Fruit fly (Drosophila melanogaster): Measurements from ENCODE around the gene TSG101.

The TSG101 gene

dm6 chr3L:16872487-16872955, 30.4 kb downstream of the TSG101 start (continued):
- TF ChIP-seq CG12769 (tag; optimal IDR thresholded peaks at IDR 0.05): peak; percentile 63
- TF ChIP-seq Usf (GFP tag; optimal IDR thresholded peaks at IDR 0.05): peak; percentile 39
- peak; percentile 47; the same call in 1 of the 2 replicates for TF ChIP-seq CG31224 (GFP tag; IDR thresholded peaks at IDR 0.05)
- no peak for TF ChIP-seq Tbp (GFP tag; optimal IDR thresholded peaks at IDR 0.05)
- peak; percentile 38 for TF ChIP-seq CG33557 (GFP tag; optimal IDR thresholded peaks at IDR 0.05)
- TF ChIP-seq tio (GFP tag; optimal IDR thresholded peaks at IDR 0.05): peak; percentile 75
- TF ChIP-seq CG17361 (GFP tag; IDR thresholded peaks at IDR 0.05): peak; percentile 76
- no peak for TF ChIP-seq ap (GFP tag; IDR thresholded peaks at IDR 0.05)
- TF ChIP-seq Camta (GFP tag; optimal IDR thresholded peaks at IDR 0.05): peak; percentile 27
- peak; percentile 17 for TF ChIP-seq her (GFP tag; optimal IDR thresholded peaks at IDR 0.05)
- peak; percentile 34 for TF ChIP-seq CG1602 (GFP tag; optimal IDR thresholded peaks at IDR 0.05)
- peak; percentile 50 for TF ChIP-seq CG6254 (GFP tag; optimal IDR thresholded peaks at IDR 0.05)
- TF ChIP-seq twi (tag; optimal IDR thresholded peaks at IDR 0.05): peak; percentile 54
- TF ChIP-seq Nf-YC (tag; optimal IDR thresholded peaks at IDR 0.05): peak; percentile 60
- peak; percentile 83 for TF ChIP-seq Hmr (GFP tag; optimal IDR thresholded peaks at IDR 0.05)
- TF ChIP-seq Sox102F (GFP tag; optimal IDR thresholded peaks at IDR 0.05): peak; percentile 81
- peak; percentile 56 for TF ChIP-seq zfh2 (GFP tag; optimal IDR thresholded peaks at IDR 0.05)
- peak; percentile 64 for TF ChIP-seq ind (GFP tag; optimal IDR thresholded peaks at IDR 0.05)
- TF ChIP-seq CG7556 (GFP tag; optimal IDR thresholded peaks at IDR 0.05): peak; percentile 87
- peak; percentile 12 for TF ChIP-seq CG8944 (GFP tag; optimal IDR thresholded peaks at IDR 0.05)
- peak; percentile 20 for TF ChIP-seq CG10543 (GFP tag; optimal IDR thresholded peaks at IDR 0.05)
- TF ChIP-seq B-H1 (GFP tag; IDR thresholded peaks at IDR 0.05): peak; percentile 21; the same call in 1 of the 3 replicates
- TF ChIP-seq Rx (GFP tag; IDR thresholded peaks at IDR 0.05): peak; percentile 37; the same call in 1 of the 2 replicates
- peak; percentile 33 for TF ChIP-seq cg (GFP tag; optimal IDR thresholded peaks at IDR 0.05)
- TF ChIP-seq Hsf (GFP tag; optimal IDR thresholded peaks at IDR 0.05): peak; percentile 75
- no peak for TF ChIP-seq CG16813 (GFP tag; IDR thresholded peaks at IDR 0.05; ENCODE audit: partially characterized antibody)
- peak; percentile 81 for TF ChIP-seq nau (GFP tag; optimal IDR thresholded peaks at IDR 0.05)
- TF ChIP-seq Hr3 (GFP tag; optimal IDR thresholded peaks at IDR 0.05): peak; percentile 48
- peak; percentile 75 for TF ChIP-seq salm (tag; optimal IDR thresholded peaks at IDR 0.05)
- TF ChIP-seq Kr (GFP tag; optimal IDR thresholded peaks at IDR 0.05): no peak
- peak; percentile 67 for TF ChIP-seq gcm (GFP tag; optimal IDR thresholded peaks at IDR 0.05)
- peak; percentile 47 for TF ChIP-seq CG6813 (GFP tag; optimal IDR thresholded peaks at IDR 0.05)
- peak; percentile 62 for TF ChIP-seq CG9727 (GFP tag; optimal IDR thresholded peaks at IDR 0.05)
- TF ChIP-seq CG7372 (GFP tag; IDR thresholded peaks at IDR 0.05): 0 out of 2 replicates have a peak, but pooled peaks have one; percentile 30
- TF ChIP-seq pb (GFP tag; optimal IDR thresholded peaks at IDR 0.05): peak; percentile 69
- TF ChIP-seq D19B (GFP tag; optimal IDR thresholded peaks at IDR 0.05): peak; percentile 1
- no peak for TF ChIP-seq emc (GFP tag; optimal IDR thresholded peaks at IDR 0.05)
- peak; percentile 80 for TF ChIP-seq CG13424 (tag; optimal IDR thresholded peaks at IDR 0.05)
- peak; percentile 73 for TF ChIP-seq CG6689 (GFP tag; IDR thresholded peaks at IDR 0.05)
- TF ChIP-seq otp (GFP tag; IDR thresholded peaks at IDR 0.05): no peak
- TF ChIP-seq en (GFP tag; optimal IDR thresholded peaks at IDR 0.05): peak; percentile 41
- TF ChIP-seq CG1024 (GFP tag; IDR thresholded peaks at IDR 0.05): no peak
- no peak for TF ChIP-seq CG2129 (GFP tag; IDR thresholded peaks at IDR 0.05; ENCODE audit: partially characterized antibody)
- peak; percentile 81 for TF ChIP-seq grau (tag; optimal IDR thresholded peaks at IDR 0.05)
- peak; percentile 59 for TF ChIP-seq Xbp1 (GFP tag; optimal IDR thresholded peaks at IDR 0.05)
- peak; percentile 78 for TF ChIP-seq CG8924 (tag; optimal IDR thresholded peaks at IDR 0.05)
- peak; percentile 79 for TF ChIP-seq pho (GFP tag; optimal IDR thresholded peaks at IDR 0.05)
- TF ChIP-seq CG7839 (tag; optimal IDR thresholded peaks at IDR 0.05): peak; percentile 80
- TF ChIP-seq Max (GFP tag; optimal IDR thresholded peaks at IDR 0.05): peak; percentile 57
- peak; percentile 33; the same call in 1 of the 2 replicates for TF ChIP-seq CG14667 (GFP tag; IDR thresholded peaks at IDR 0.05)
